Worm (Caenorhabditis elegans): ENCODE measurements around the gene F35F10.7.

DNA sequence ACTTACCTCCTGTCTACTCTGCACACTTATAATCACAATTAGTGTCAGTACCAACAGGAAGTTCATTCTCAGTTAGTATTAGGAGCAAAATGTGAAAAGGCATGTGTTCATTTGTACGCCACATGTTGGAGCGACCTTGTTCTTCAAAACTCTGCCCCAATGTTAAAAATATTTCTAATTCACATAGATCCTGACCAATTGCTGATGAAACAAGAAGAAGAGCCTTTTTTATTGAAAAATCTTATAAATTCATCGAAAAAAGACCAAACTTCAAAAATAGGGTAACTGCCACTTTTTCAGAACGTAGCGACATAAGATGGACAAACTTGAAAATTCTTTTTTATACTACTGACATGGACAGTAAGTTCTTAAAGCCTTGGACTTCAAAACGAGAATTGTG, 21.0 kb downstream of the F35F10.7 start, which contains the start of gene T28A11.17:
- TF ChIP-seq ceh-90 (tag; optimal IDR thresholded peaks at IDR 0.05) (no peak), ceh-88 (GFP tag; IDR thresholded peaks at IDR 0.05) (no peak), jun-1 (tag; optimal IDR thresholded peaks at IDR 0.05) (no peak), mdl-1 (tag; optimal IDR thresholded peaks at IDR 0.05) (no peak), ets-5 (GFP tag; IDR thresholded peaks at IDR 0.05) (no peak), unc-86 (tag; optimal IDR thresholded peaks at IDR 0.05) (no peak)

All from whole organism, L1 larva.